Fruit fly (Drosophila melanogaster) whole organism, wandering third instar larva: Measurements from ENCODE around the gene CG14118.

Experiments
- Abd-B ChIP-seq: fragments of >200 bp; optimal IDR thresholded peaks from 2 replicates; lab custom pipeline; 2017; ENCODE audit warnings: missing biosample characterization, missing genetic modification characterization
- CG32264 ChIP-seq: fragments of 200-800 bp; sonication (Bioruptor generic); optimal IDR thresholded peaks from 2 replicates; lab custom pipeline; 2016; ENCODE audit warnings: missing biosample characterization, missing genetic modification characterization
- CG9705 ChIP-seq: fragments of 200-800 bp; sonication (Bioruptor generic); optimal IDR thresholded peaks from 2 replicates; lab custom pipeline; 2018; ENCODE audit warnings: missing biosample characterization, mild to moderate bottlenecking, missing genetic modification characterization
- CrebA ChIP-seq: fragments of 200-800 bp; sonication (Bioruptor generic); optimal IDR thresholded peaks from 2 replicates; lab custom pipeline; 2016; ENCODE audit warnings: missing biosample characterization, mild to moderate bottlenecking, missing genetic modification characterization, borderline replicate concordance
- Dfd ChIP-seq: fragments of >200 bp; optimal IDR thresholded peaks from 2 replicates; lab custom pipeline; 2017; ENCODE audit warnings: missing biosample characterization, missing genetic modification characterization
- Dif ChIP-seq: fragments of 200-275, 200-300 bp; sonication (Bioruptor generic); optimal IDR thresholded peaks from 2 replicates; lab custom pipeline; 2018; ENCODE audit warnings: missing biosample characterization, missing genetic modification characterization; ENCODE audit not compliant: partially characterized antibody
- GATAd ChIP-seq: sonication (Bioruptor generic); optimal IDR thresholded peaks from 2 replicates; lab custom pipeline; 2016; ENCODE audit warnings: missing biosample characterization, missing genetic modification characterization
- HLH106 ChIP-seq: fragments of 200-800 bp; optimal IDR thresholded peaks from 3 replicates; lab custom pipeline; 2019; ENCODE audit warnings: missing biosample characterization, mild to moderate bottlenecking, missing genetic modification characterization, moderate library complexity
- Hnf4 ChIP-seq: fragments of 200-800 bp; sonication (Bioruptor generic); optimal IDR thresholded peaks from 2 replicates; lab custom pipeline; 2016; ENCODE audit warnings: missing biosample characterization, mild to moderate bottlenecking, missing genetic modification characterization
- Hr78 ChIP-seq: fragments of >200 bp; optimal IDR thresholded peaks from 2 replicates; lab custom pipeline; 2017; ENCODE audit warnings: missing biosample characterization, missing genetic modification characterization
- Hr83 ChIP-seq: fragments of 200-300 bp; sonication (Bioruptor generic); optimal IDR thresholded peaks from 2 replicates; lab custom pipeline; 2016; ENCODE audit warnings: missing biosample characterization, mild to moderate bottlenecking, missing genetic modification characterization, moderate library complexity; ENCODE audit not compliant: poor library complexity, severe bottlenecking
- Jra ChIP-seq: sonication (Bioruptor generic); optimal IDR thresholded peaks from 2 replicates; lab custom pipeline; 2016; ENCODE audit warnings: missing biosample characterization, missing genetic modification characterization
- Mio ChIP-seq: sonication (Bioruptor generic); optimal IDR thresholded peaks from 2 replicates; lab custom pipeline; 2016; ENCODE audit warnings: missing biosample characterization, missing genetic modification characterization
- Myc ChIP-seq: fragments of >200 bp; optimal IDR thresholded peaks from 2 replicates; lab custom pipeline; 2017
- N ChIP-seq: fragments of >200 bp; optimal IDR thresholded peaks from 2 replicates; lab custom pipeline; 2018; ENCODE audit warnings: missing biosample characterization, missing external identifiers, missing genetic modification characterization
- OdsH ChIP-seq: fragments of 200-800 bp; sonication (Bioruptor generic); optimal IDR thresholded peaks from 2 replicates; lab custom pipeline; 2016; ENCODE audit warnings: missing biosample characterization, mild to moderate bottlenecking, missing genetic modification characterization
- Rel ChIP-seq, 2 experiments: fragments of 200-800 bp; sonication (Bioruptor generic) in 1 of 2; optimal IDR thresholded peaks; 2 replicates in 1 of 2; 3 replicates in 1 of 2; lab custom pipeline; 2016 to 2019; ENCODE audit warnings: mild to moderate bottlenecking in 2 of 2, missing biosample characterization in 2 of 2, missing genetic modification characterization in 2 of 2, moderate library complexity in 1 of 2
- Sp1 ChIP-seq: fragments of 200-800 bp; sonication (Bioruptor generic); optimal IDR thresholded peaks from 3 replicates; lab custom pipeline; 2019; ENCODE audit warnings: missing biosample characterization, mild to moderate bottlenecking, missing genetic modification characterization, moderate library complexity
- Vsx2 ChIP-seq: fragments of 200-300, 225-300 bp; sonication (Bioruptor generic); optimal IDR thresholded peaks from 2 replicates; lab custom pipeline; 2018; ENCODE audit warnings: missing biosample characterization, missing genetic modification characterization; ENCODE audit not compliant: partially characterized antibody
- br ChIP-seq: fragments of 200-800 bp; sonication (Bioruptor generic); optimal IDR thresholded peaks from 2 replicates; lab custom pipeline; 2016; ENCODE audit warnings: missing biosample characterization, missing genetic modification characterization
- brk ChIP-seq: fragments of 200-800 bp; sonication (Bioruptor generic); optimal IDR thresholded peaks from 2 replicates; lab custom pipeline; 2016; ENCODE audit warnings: missing biosample characterization, mild to moderate bottlenecking, missing genetic modification characterization
- dl ChIP-seq, 2 experiments: fragments of 175-275, 200-275 bp in 1 of 2; fragments of 200-275 bp in 1 of 2; sonication (Bioruptor generic); optimal IDR thresholded peaks; lab custom pipeline; 2018; ENCODE audit warnings: mild to moderate bottlenecking in 2 of 2, missing biosample characterization in 2 of 2, missing genetic modification characterization in 2 of 2, moderate library complexity in 2 of 2; ENCODE audit not compliant: partially characterized antibody in 2 of 2, insufficient read depth in 1 of 2
- dmrt93B ChIP-seq: fragments of 200-800 bp; sonication (Bioruptor generic); optimal IDR thresholded peaks from 2 replicates; lab custom pipeline; 2018; ENCODE audit warnings: missing biosample characterization, mild to moderate bottlenecking, missing genetic modification characterization
- dsf ChIP-seq: sonication (Bioruptor generic); optimal IDR thresholded peaks from 2 replicates; lab custom pipeline; 2016; ENCODE audit warnings: missing biosample characterization, missing genetic modification characterization, borderline replicate concordance
- ey ChIP-seq: fragments of 200-800 bp; sonication (Bioruptor generic); optimal IDR thresholded peaks from 2 replicates; lab custom pipeline; 2016; ENCODE audit warnings: missing biosample characterization, missing genetic modification characterization
- foxo ChIP-seq, 2 experiments: fragments of 200-800 bp; sonication (Bioruptor generic); optimal IDR thresholded peaks; 2 replicates in 1 of 2; 3 replicates in 1 of 2; lab custom pipeline; 2016 to 2017; ENCODE audit warnings: missing biosample characterization in 2 of 2, missing genetic modification characterization in 2 of 2
- fru ChIP-seq: fragments of 200-800 bp; sonication (Bioruptor generic); optimal IDR thresholded peaks from 3 replicates; lab custom pipeline; 2016; ENCODE audit warnings: missing biosample characterization, mild to moderate bottlenecking, missing genetic modification characterization
- h ChIP-seq: fragments of 200-800 bp; sonication (Bioruptor generic); optimal IDR thresholded peaks from 3 replicates; lab custom pipeline; 2016; ENCODE audit warnings: missing biosample characterization, mild to moderate bottlenecking, missing genetic modification characterization
- jim ChIP-seq: fragments of 175-275, 200-325 bp; sonication (Bioruptor generic); optimal IDR thresholded peaks from 2 replicates; lab custom pipeline; 2016; ENCODE audit warnings: missing biosample characterization, mild to moderate bottlenecking, missing genetic modification characterization
- lola ChIP-seq: fragments of >200 bp; optimal IDR thresholded peaks from 2 replicates; lab custom pipeline; 2017; ENCODE audit warnings: missing biosample characterization, missing genetic modification characterization
- pan ChIP-seq: fragments of >200 bp; optimal IDR thresholded peaks from 2 replicates; lab custom pipeline; 2017
- psq ChIP-seq: fragments of 200-800 bp; sonication (Bioruptor generic); optimal IDR thresholded peaks from 3 replicates; lab custom pipeline; 2017; ENCODE audit warnings: missing biosample characterization, mild to moderate bottlenecking, missing genetic modification characterization, moderate library complexity
- rgr ChIP-seq: fragments of 200-800 bp; sonication (Bioruptor generic); optimal IDR thresholded peaks from 3 replicates; lab custom pipeline; 2016; ENCODE audit warnings: missing biosample characterization, mild to moderate bottlenecking, missing genetic modification characterization
- sage ChIP-seq: fragments of 200-800 bp; sonication (Bioruptor generic); optimal IDR thresholded peaks from 2 replicates; lab custom pipeline; 2016; ENCODE audit warnings: missing biosample characterization, mild to moderate bottlenecking, missing genetic modification characterization
- sv ChIP-seq: fragments of 200-800 bp; sonication (Bioruptor generic); optimal IDR thresholded peaks from 3 replicates; lab custom pipeline; 2016; ENCODE audit warnings: missing biosample characterization, missing genetic modification characterization
- tai ChIP-seq: sonication (Bioruptor generic); optimal IDR thresholded peaks from 2 replicates; lab custom pipeline; 2016; ENCODE audit warnings: missing biosample characterization, missing genetic modification characterization
- usp ChIP-seq: fragments of >200 bp; optimal IDR thresholded peaks from 2 replicates; lab custom pipeline; 2017; ENCODE audit warnings: missing biosample characterization, missing genetic modification characterization
- woc ChIP-seq: sonication (Bioruptor generic); optimal IDR thresholded peaks from 2 replicates; lab custom pipeline; 2016; ENCODE audit warnings: missing biosample characterization, mild to moderate bottlenecking, missing genetic modification characterization

The CG14118 gene

DNA sequence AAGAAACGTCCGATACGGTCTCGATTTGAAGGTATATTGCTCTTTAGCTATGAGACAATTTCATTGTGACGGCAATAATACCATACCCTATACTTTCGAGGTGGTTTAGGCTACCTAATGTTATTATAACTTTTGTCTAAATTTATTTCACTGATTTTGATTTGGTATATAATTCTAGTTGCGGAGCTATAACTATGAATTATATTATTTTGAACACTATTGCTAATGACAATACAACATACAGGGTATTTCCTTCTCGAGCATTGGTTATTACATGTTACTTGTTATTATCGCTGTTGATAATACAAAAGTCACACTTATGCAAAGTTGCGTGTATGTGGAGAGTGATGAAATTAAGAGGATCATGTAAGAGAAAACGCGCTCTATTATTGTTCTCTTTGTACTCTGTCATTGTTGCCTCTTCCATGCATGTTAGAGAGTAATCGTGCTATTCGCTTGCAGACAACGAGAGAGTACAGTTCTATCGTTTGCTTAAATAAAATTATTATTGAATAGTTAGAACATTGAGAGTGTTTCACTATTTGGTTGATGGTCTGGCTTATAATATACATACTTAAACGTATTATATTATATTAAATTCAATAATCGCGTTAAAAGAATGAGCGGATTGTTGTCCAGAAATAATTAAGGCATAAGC is 21.3 kb downstream of the CG14118 start, which contains the start of gene CG32115:
Gene CG32115 (minus strand): TSS at position 38 of the 658 bp plus-strand sequence.
- TF ChIP-seq Dfd (no peak), Hnf4 (peak; percentile 98), Rel (GFP tag; optimal IDR thresholded peaks at IDR 0.05; lab: Kevin White, UChicago) (peak; percentile 82), Rel (tag; optimal IDR thresholded peaks at IDR 0.05; lab: Kevin White, UChicago) (peak; percentile 85), br (peak; percentile 96), psq (peak; percentile 95), dl (GFP tag; optimal IDR thresholded peaks at IDR 0.05; lab: Kevin White, UChicago; ENCODE audit: insufficient read depth in 1 of 2, partially characterized antibody in 2 of 2) (peak in 1 of 2 experiments; percentile 14), h (GFP tag; lab: Kevin White, UChicago) (peak; percentile 99), CG32264 (GFP tag; lab: Kevin White, UChicago) (peak; percentile 95), jim (GFP tag; lab: Kevin White, UChicago) (peak; percentile 0), dmrt93B (peak; percentile 93), Dif (GFP tag; lab: Kevin White, UChicago) (peak; percentile 46), Hr83 (GFP tag; lab: Kevin White, UChicago) (peak; percentile 28), Abd-B (GFP tag; lab: Kevin White, UChicago) (no peak), tai (GFP tag; lab: Kevin White, UChicago) (peak; percentile 94), Sp1 (GFP tag; lab: Kevin White, UChicago) (peak; percentile 96), foxo (GFP tag; optimal IDR thresholded peaks at IDR 0.05; lab: Kevin White, UChicago) (peak; percentile 91 to 98), sage (GFP tag; lab: Kevin White, UChicago) (peak; percentile 95), ey (peak; percentile 98), usp (GFP tag; lab: Kevin White, UChicago) (no peak), dsf (GFP tag; lab: Kevin White, UChicago) (peak; percentile 81), Hr78 (no peak), pan (peak; percentile 78), GATAd (GFP tag; lab: Kevin White, UChicago) (peak; percentile 80), Vsx2 (GFP tag; lab: Kevin White, UChicago) (no peak), HLH106 (tag; lab: Kevin White, UChicago) (peak; percentile 98), woc (GFP tag; lab: Kevin White, UChicago) (peak; percentile 93), fru (GFP tag; lab: Kevin White, UChicago) (peak; percentile 97), brk (peak; percentile 95), Myc (lab: Kevin White, UChicago) (no peak), CrebA (peak; percentile 84), sv (GFP tag; lab: Kevin White, UChicago) (peak; percentile 88), lola (GFP tag; lab: Kevin White, UChicago) (no peak), Jra (GFP tag; lab: Kevin White, UChicago) (peak; percentile 91), OdsH (GFP tag; lab: Kevin White, UChicago) (peak; percentile 99), Mio (peak; percentile 81), CG9705 (GFP tag; lab: Kevin White, UChicago) (peak; percentile 90), rgr (GFP tag; lab: Kevin White, UChicago) (peak; percentile 99), N (GFP tag; lab: Kevin White, UChicago) (no peak)

DNA sequence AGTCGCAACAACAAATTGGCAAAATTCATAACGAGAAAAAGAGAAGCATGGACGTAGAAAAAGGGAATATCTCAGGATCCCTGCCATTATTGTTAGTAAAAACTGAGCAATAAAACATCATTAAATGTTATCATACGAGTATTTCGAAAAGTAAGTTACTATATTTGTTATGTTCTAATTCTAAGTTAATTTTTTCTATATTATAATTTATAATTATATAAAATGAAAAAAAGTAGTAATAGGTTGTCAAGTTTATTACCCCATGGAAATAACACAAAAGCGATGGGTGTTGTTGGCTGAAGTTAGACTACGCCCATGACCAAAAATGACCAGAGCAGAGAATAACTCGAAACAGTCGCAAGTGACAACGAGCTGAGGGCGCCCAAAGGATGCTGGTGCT is 23.0 kb downstream of the CG14118 start:
- TF ChIP-seq dl (GFP tag; optimal IDR thresholded peaks at IDR 0.05; lab: Kevin White, UChicago; ENCODE audit: insufficient read depth in 1 of 2, partially characterized antibody in 2 of 2) (no peak), Abd-B (GFP tag; lab: Kevin White, UChicago) (no peak), OdsH (GFP tag; lab: Kevin White, UChicago) (peak; percentile 47), sage (GFP tag; lab: Kevin White, UChicago) (no peak), fru (GFP tag; lab: Kevin White, UChicago) (peak; percentile 55), Vsx2 (GFP tag; lab: Kevin White, UChicago) (no peak), CrebA (no peak), Myc (lab: Kevin White, UChicago) (no peak), ey (peak; percentile 16), psq (peak; percentile 60), tai (GFP tag; lab: Kevin White, UChicago) (no peak), woc (GFP tag; lab: Kevin White, UChicago) (no peak), dmrt93B (no peak), usp (GFP tag; lab: Kevin White, UChicago) (no peak), dsf (GFP tag; lab: Kevin White, UChicago) (no peak), Hnf4 (no peak), Hr83 (GFP tag; lab: Kevin White, UChicago) (no peak), brk (no peak), Jra (GFP tag; lab: Kevin White, UChicago) (no peak), foxo (GFP tag; optimal IDR thresholded peaks at IDR 0.05; lab: Kevin White, UChicago) (peak in 1 of 2 experiments; percentile 61), CG32264 (GFP tag; lab: Kevin White, UChicago) (no peak), sv (GFP tag; lab: Kevin White, UChicago) (no peak), Dif (GFP tag; lab: Kevin White, UChicago) (no peak), h (GFP tag; lab: Kevin White, UChicago) (peak; percentile 10), Sp1 (GFP tag; lab: Kevin White, UChicago) (peak; percentile 86), Rel (GFP tag; optimal IDR thresholded peaks at IDR 0.05; lab: Kevin White, UChicago) (no peak), Rel (tag; optimal IDR thresholded peaks at IDR 0.05; lab: Kevin White, UChicago) (no peak), Dfd (no peak), N (GFP tag; lab: Kevin White, UChicago) (no peak), GATAd (GFP tag; lab: Kevin White, UChicago) (no peak), HLH106 (tag; lab: Kevin White, UChicago) (peak; percentile 86), lola (GFP tag; lab: Kevin White, UChicago) (no peak), CG9705 (GFP tag; lab: Kevin White, UChicago) (no peak), jim (GFP tag; lab: Kevin White, UChicago) (no peak), pan (no peak), Mio (no peak), br (peak; percentile 25), Hr78 (no peak), rgr (GFP tag; lab: Kevin White, UChicago) (peak; percentile 42)
- TF ChIP-seq, all 38 proteins: peak for 10
